Worm (Caenorhabditis elegans) whole organism, young adult: Measurements from ENCODE around the gene ztf-20.

Experiments used
- F49E8.2 ChIP-seq: sonication (generic microtip); optimal IDR thresholded peaks from 3 replicates; lab custom pipeline; 2017; ENCODE audit warnings: missing genetic modification characterization, mild to moderate bottlenecking, missing compliant biosample characterization, antibody characterized with exemption, moderate library complexity; ENCODE audit not compliant: insufficient read depth
- attf-5 ChIP-seq: fragments of 200-800 bp; sonication (Bioruptor generic); optimal IDR thresholded peaks from 2 replicates; lab custom pipeline; 2018; ENCODE audit warnings: mild to moderate bottlenecking, missing genetic modification characterization, missing compliant biosample characterization
- bed-1 ChIP-seq: fragments of 200-800 bp; sonication (Bioruptor generic); IDR thresholded peaks from 2 replicates; pipeline ENCODE4 v1.3.6; 2022; ENCODE audit warnings: missing genetic modification reagents, missing genetic modification characterization, missing compliant biosample characterization
- ceh-58 ChIP-seq: fragments of 200-800 bp; sonication (Bioruptor generic); IDR thresholded peaks from 2 replicates; pipeline ENCODE4 v1.3.6; 2022; ENCODE audit warnings: missing genetic modification characterization, missing compliant biosample characterization
- him-1 ChIP-seq: sonication (generic microtip); optimal IDR thresholded peaks from 2 replicates; lab custom pipeline; 2016; ENCODE audit warnings: missing genotype, missing genetic modification reagents, missing genetic modification characterization, missing compliant biosample characterization
- nhr-90 ChIP-seq: sonication (generic microtip); optimal IDR thresholded peaks from 2 replicates; lab custom pipeline; 2016; ENCODE audit warnings: missing genotype, mild to moderate bottlenecking, missing genetic modification characterization, missing compliant biosample characterization
- sea-2 ChIP-seq: fragments of 200-800 bp; sonication (Bioruptor generic); IDR thresholded peaks from 2 replicates; pipeline ENCODE4 v1.3.6; 2022; ENCODE audit warnings: missing genetic modification characterization, missing compliant biosample characterization
- unc-62 ChIP-seq: fragments of 150-350 bp; optimal IDR thresholded peaks from 2 replicates; lab custom pipeline; 2014; ENCODE audit warnings: missing biosample characterization, missing genetic modification reagents, missing genetic modification characterization

DNA sequence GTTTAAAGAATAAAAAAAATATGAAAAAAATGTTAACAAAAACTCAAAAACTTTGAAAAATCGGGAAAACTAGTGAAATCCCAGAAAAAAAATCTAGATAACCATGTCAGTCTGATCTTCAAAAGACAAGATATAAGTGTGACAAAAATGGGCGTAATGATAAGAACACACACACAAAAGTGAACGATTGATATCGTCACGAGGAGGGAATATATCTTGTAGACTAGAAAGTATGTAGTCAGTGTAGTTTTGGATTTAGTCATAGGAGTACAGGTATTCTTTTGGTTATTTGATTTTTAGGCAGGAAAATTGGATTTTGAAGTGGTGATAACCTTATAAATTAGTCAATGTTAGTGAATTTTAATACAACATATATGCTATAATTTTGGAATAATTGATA is 25.4 kb downstream of the ztf-20 start:
- TF ChIP-seq bed-1 (no peak), sea-2 (GFP tag; lab: Robert Waterston, UW) (no peak), attf-5 (no peak), unc-62 (GFP tag; lab: Kevin White, UChicago) (no peak), him-1 (tag; lab: Kevin White, UChicago) (no peak), ceh-58 (GFP tag; lab: Robert Waterston, UW) (no peak), F49E8.2 (tag; lab: Kevin White, UChicago) (no peak), nhr-90 (tag; lab: Kevin White, UChicago) (no peak)
